2 worm cellular contexts compared by ENCODE assay signal in genomic region chrII:7985029-7985428, ce11.
A peak's percentile ranks its signal among the peaks of the same experiment; 100 is the strongest.
TF ChIP-seq lines count a peak whose summit lies in the region.

No protein-coding gene starts in this region.

TF ChIP-seq in whole organism, L3 larva, 47 proteins besides CTCF, POLR2A, EP300 and RAD21:
- TF ChIP-seq lin-39 (tag; optimal IDR thresholded peaks at IDR 0.05; lab: Kevin White, UChicago) (peak; percentile 44), sea-2 (GFP tag; optimal IDR thresholded peaks at IDR 0.05; lab: Kevin White, UChicago) (no peak)

TF ChIP-seq in whole organism, young adult, 124 proteins besides CTCF, POLR2A, EP300 and RAD21:
- no peak for TF ChIP-seq nhr-120 (GFP tag; IDR thresholded peaks at IDR 0.05; lab: Robert Waterston, UW)
- no peak for TF ChIP-seq athp-1 (tag; optimal IDR thresholded peaks at IDR 0.05; lab: Kevin White, UChicago)
- TF ChIP-seq attf-6 (GFP tag; IDR thresholded peaks at IDR 0.05; lab: Robert Waterston, UW): no peak
- TF ChIP-seq tbp1 (GFP tag; optimal IDR thresholded peaks at IDR 0.05; lab: Kevin White, UChicago): no peak
- no peak for TF ChIP-seq Y53G8AR.9 (GFP tag; conservative IDR thresholded peaks at IDR 0.05; lab: Robert Waterston, UW)
- TF ChIP-seq lin-26 (GFP tag; IDR thresholded peaks at IDR 0.05; lab: Robert Waterston, UW): no peak
- no peak for TF ChIP-seq xnd-1 (tag; optimal IDR thresholded peaks at IDR 0.05; lab: Kevin White, UChicago)
- 0 out of 2 replicates have a peak, but pooled peaks have one; percentile 35 for TF ChIP-seq dox-1 (GFP tag; IDR thresholded peaks at IDR 0.05; lab: Robert Waterston, UW)
- peak; percentile 37 for TF ChIP-seq ceh-27 (GFP tag; optimal IDR thresholded peaks at IDR 0.05; lab: Kevin White, UChicago)
- no peak for TF ChIP-seq ztf-18 (tag; optimal IDR thresholded peaks at IDR 0.05; lab: Kevin White, UChicago)
- TF ChIP-seq Y95B8A.8 (GFP tag; IDR thresholded peaks at IDR 0.05; lab: Robert Waterston, UW): no peak
- no peak for TF ChIP-seq C06A6.2 (GFP tag; conservative IDR thresholded peaks at IDR 0.05; lab: Robert Waterston, UW)
- TF ChIP-seq nhr-80 (tag; optimal IDR thresholded peaks at IDR 0.05; lab: Kevin White, UChicago): no peak
- TF ChIP-seq B0035.1 (tag; optimal IDR thresholded peaks at IDR 0.05; lab: Kevin White, UChicago): no peak
